Worm (Caenorhabditis elegans) whole organism, L2 larva: ENCODE measurements around the gene dnj-11.

Source experiments
- C34F6.9 ChIP-seq: fragments of 150-350 bp; optimal IDR thresholded peaks from 2 replicates; lab custom pipeline; 2014; ENCODE audit warnings: missing biosample characterization, missing genetic modification characterization
- F13H6.1 ChIP-seq: sonication (generic microtip); optimal IDR thresholded peaks from 2 replicates; lab custom pipeline; 2016; ENCODE audit warnings: missing genetic modification characterization, missing compliant biosample characterization
- R02D3.7 ChIP-seq: fragments of 150-350 bp; optimal IDR thresholded peaks from 2 replicates; lab custom pipeline; 2014; ENCODE audit warnings: missing biosample characterization, missing genetic modification characterization
- Y55F3AM.14 ChIP-seq: fragments of 200-800 bp; sonication (Bioruptor generic); optimal IDR thresholded peaks from 2 replicates; lab custom pipeline; 2018; ENCODE audit warnings: mild to moderate bottlenecking, missing genetic modification characterization, missing compliant biosample characterization
- ZK546.5 ChIP-seq: sonication (generic microtip); optimal IDR thresholded peaks from 2 replicates; lab custom pipeline; 2017; ENCODE audit warnings: missing biosample characterization, missing genetic modification characterization
- aly-2 ChIP-seq: fragments of 150-350 bp; optimal IDR thresholded peaks from 2 replicates; lab custom pipeline; 2014; ENCODE audit warnings: missing biosample characterization, missing genetic modification characterization
- ama-1 ChIP-seq: fragments of 150-350 bp; optimal IDR thresholded peaks from 2 replicates; lab custom pipeline; 2018; ENCODE audit warnings: inconsistent platforms
- blmp-1 ChIP-seq: sonication (generic microtip); optimal IDR thresholded peaks from 2 replicates; lab custom pipeline; 2017; ENCODE audit warnings: missing genetic modification characterization, mild to moderate bottlenecking, missing compliant biosample characterization, antibody characterized with exemption, moderate library complexity; ENCODE audit not compliant: insufficient read depth
- ceh-16 ChIP-seq: fragments of 150-350 bp; optimal IDR thresholded peaks from 2 replicates; lab custom pipeline; 2014; ENCODE audit warnings: missing biosample characterization, missing genetic modification characterization
- ceh-82 ChIP-seq: fragments of 150-350 bp; optimal IDR thresholded peaks from 2 replicates; lab custom pipeline; 2014; ENCODE audit warnings: missing biosample characterization, missing genetic modification characterization
- crh-2 ChIP-seq: sonication (generic microtip); optimal IDR thresholded peaks from 2 replicates; lab custom pipeline; 2017; ENCODE audit warnings: missing biosample characterization, missing genetic modification characterization
- dmd-4 ChIP-seq: sonication (generic microtip); optimal IDR thresholded peaks from 2 replicates; lab custom pipeline; 2017; ENCODE audit warnings: missing biosample characterization, missing genetic modification characterization
- elt-1 ChIP-seq: fragments of 150-350 bp; optimal IDR thresholded peaks from 2 replicates; lab custom pipeline; 2014; ENCODE audit warnings: missing biosample characterization, missing genetic modification characterization
- elt-3 ChIP-seq: sonication (generic microtip); optimal IDR thresholded peaks from 2 replicates; lab custom pipeline; 2017; ENCODE audit warnings: missing biosample characterization, missing genetic modification characterization
- fos-1 ChIP-seq: fragments of 150-350 bp; optimal IDR thresholded peaks from 2 replicates; lab custom pipeline; 2014; ENCODE audit warnings: missing biosample characterization, missing genetic modification characterization
- gmeb-1 ChIP-seq: fragments of 150-350 bp; optimal IDR thresholded peaks from 2 replicates; lab custom pipeline; 2014; ENCODE audit warnings: missing biosample characterization, missing genetic modification characterization
- lin-11 ChIP-seq: fragments of 150-350 bp; sonication (generic microtip); optimal IDR thresholded peaks from 2 replicates; lab custom pipeline; 2014; ENCODE audit warnings: missing biosample characterization, missing genetic modification characterization, inconsistent platforms, mixed read lengths
- lin-13 ChIP-seq: fragments of 150-350 bp; optimal IDR thresholded peaks from 2 replicates; lab custom pipeline; 2014; ENCODE audit warnings: missing biosample characterization, missing genetic modification reagents, missing genetic modification characterization
- mdl-1 ChIP-seq, 2 experiments: fragments of 150-350 bp in 1 of 2; sonication (generic microtip) in 1 of 2; optimal IDR thresholded peaks; 2 replicates each; lab custom pipeline; 2017; ENCODE audit warnings: missing biosample characterization in 2 of 2, missing genetic modification characterization in 2 of 2
- nhr-11 ChIP-seq: fragments of 150-350 bp; optimal IDR thresholded peaks from 2 replicates; lab custom pipeline; 2014; ENCODE audit warnings: missing biosample characterization, missing genetic modification characterization
- nhr-129 ChIP-seq: fragments of 150-350 bp; optimal IDR thresholded peaks from 2 replicates; lab custom pipeline; 2014; ENCODE audit warnings: missing biosample characterization, missing genetic modification characterization
- nhr-21 ChIP-seq: fragments of 150-350 bp; optimal IDR thresholded peaks from 2 replicates; lab custom pipeline; 2014; ENCODE audit warnings: missing biosample characterization, missing genetic modification characterization
- nhr-237 ChIP-seq: fragments of 150-350 bp; optimal IDR thresholded peaks from 2 replicates; lab custom pipeline; 2014; ENCODE audit warnings: missing biosample characterization, missing genetic modification characterization
- nhr-25 ChIP-seq: fragments of 150-350 bp; sonication (generic microtip); optimal IDR thresholded peaks from 3 replicates; lab custom pipeline; 2014; ENCODE audit warnings: missing biosample characterization, missing genetic modification characterization
- nhr-6 ChIP-seq: fragments of 150-350 bp; optimal IDR thresholded peaks from 2 replicates; lab custom pipeline; 2014; ENCODE audit warnings: missing biosample characterization, missing genetic modification characterization
- nhr-77 ChIP-seq: fragments of 150-350 bp; optimal IDR thresholded peaks from 2 replicates; lab custom pipeline; 2014; ENCODE audit warnings: missing biosample characterization, missing genetic modification characterization
- sem-4 ChIP-seq: fragments of 150-350 bp; optimal IDR thresholded peaks from 2 replicates; lab custom pipeline; 2014; ENCODE audit warnings: missing biosample characterization, missing genetic modification reagents, missing genetic modification characterization
- skn-1 ChIP-seq: sonication (generic microtip); optimal IDR thresholded peaks from 2 replicates; lab custom pipeline; 2017; ENCODE audit warnings: missing biosample characterization, missing genetic modification characterization
- sma-9 ChIP-seq, 2 experiments: fragments of 150-350 bp in 1 of 2; sonication (generic microtip) in 1 of 2; optimal IDR thresholded peaks; 2 replicates each; lab custom pipeline; 2014 to 2016; ENCODE audit warnings: missing genetic modification characterization in 2 of 2, mild to moderate bottlenecking in 1 of 2, missing biosample characterization in 1 of 2, missing compliant biosample characterization in 1 of 2, missing genetic modification reagents in 1 of 2, moderate library complexity in 1 of 2
- snpc-4 ChIP-seq: fragments of 150-350 bp; optimal IDR thresholded peaks from 2 replicates; lab custom pipeline; 2014; ENCODE audit warnings: missing biosample characterization, missing genetic modification characterization
- unc-39 ChIP-seq: fragments of 150-350 bp; optimal IDR thresholded peaks from 2 replicates; lab custom pipeline; 2014; ENCODE audit warnings: missing biosample characterization, missing genetic modification characterization
- unc-55 ChIP-seq: fragments of 150-350 bp; sonication (generic microtip); optimal IDR thresholded peaks from 3 replicates; lab custom pipeline; 2014; ENCODE audit warnings: missing biosample characterization, missing genetic modification reagents, missing genetic modification characterization
- unc-62 ChIP-seq: fragments of 150-350 bp; optimal IDR thresholded peaks from 2 replicates; lab custom pipeline; 2014; ENCODE audit warnings: missing biosample characterization, missing genetic modification reagents, missing genetic modification characterization
- zag-1 ChIP-seq: fragments of 150-350 bp; optimal IDR thresholded peaks from 2 replicates; lab custom pipeline; 2014; ENCODE audit warnings: missing biosample characterization, missing genetic modification characterization
- ztf-1 ChIP-seq: fragments of 200-800 bp; sonication (Bioruptor generic); conservative IDR thresholded peaks from 2 replicates; pipeline ENCODE4 v1.3.6; 2022; ENCODE audit warnings: missing genetic modification characterization, missing compliant biosample characterization
- ztf-11 ChIP-seq: sonication (generic microtip); optimal IDR thresholded peaks from 2 replicates; lab custom pipeline; 2017; ENCODE audit warnings: missing biosample characterization, missing genetic modification characterization
- ztf-4 ChIP-seq: fragments of 150-350 bp; optimal IDR thresholded peaks from 2 replicates; lab custom pipeline; 2014; ENCODE audit warnings: missing biosample characterization, missing genetic modification characterization

dnj-11 gene

DNA sequence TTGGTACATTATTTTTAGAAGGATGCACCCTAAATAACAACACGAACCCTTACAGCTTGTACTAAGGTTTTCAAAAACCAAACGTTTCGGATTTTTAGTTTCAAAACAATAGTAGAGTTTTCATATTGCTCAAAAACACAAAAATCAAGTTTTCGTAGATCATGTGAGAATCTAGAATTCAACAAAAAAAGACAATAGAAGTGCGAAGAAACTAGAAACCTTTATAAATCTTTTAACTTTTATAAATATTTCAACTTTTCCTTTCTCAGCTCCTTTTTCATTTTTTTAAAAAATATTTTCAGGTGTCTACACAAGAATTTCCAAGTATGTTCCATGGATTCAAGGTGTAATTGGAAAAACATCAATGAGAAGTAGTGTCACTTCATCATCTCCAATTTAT lies 25.2 kb upstream of the dnj-11 start, which contains the start of gene best-9:
Gene best-9, plus strand, starts transcription at position 301 of the 400 bp plus-strand sequence.
- TF ChIP-seq lin-11 (tag; lab: Kevin White, UChicago) (no peak), snpc-4 (tag; lab: Kevin White, UChicago) (no peak), blmp-1 (tag; lab: Kevin White, UChicago) (no peak)

DNA sequence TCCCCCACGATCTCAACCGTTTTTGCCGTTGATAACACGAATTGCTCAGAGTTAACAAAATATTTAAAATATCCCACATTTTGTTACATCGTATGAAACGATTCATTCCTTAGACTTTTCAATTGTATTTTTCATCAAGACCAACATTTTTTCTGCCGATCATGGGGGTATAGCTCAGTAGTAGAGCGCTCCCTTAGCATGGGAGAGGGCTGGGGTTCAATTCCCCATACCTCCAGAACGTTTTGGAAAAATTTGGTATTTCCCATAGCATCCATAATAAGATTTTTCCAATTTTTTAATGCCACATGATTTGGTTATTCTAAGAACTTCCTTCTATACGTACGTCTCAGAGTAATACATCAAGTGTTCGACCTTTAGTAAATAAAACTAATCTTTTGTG lies 23.6 kb upstream of the dnj-11 start:
- TF ChIP-seq C34F6.9 (tag; lab: Kevin White, UChicago) (no peak), crh-2 (no peak), nhr-21 (tag; lab: Kevin White, UChicago) (no peak), ztf-4 (tag; lab: Kevin White, UChicago) (no peak), ceh-82 (tag; lab: Kevin White, UChicago) (no peak), nhr-237 (tag; lab: Kevin White, UChicago) (no peak)

DNA sequence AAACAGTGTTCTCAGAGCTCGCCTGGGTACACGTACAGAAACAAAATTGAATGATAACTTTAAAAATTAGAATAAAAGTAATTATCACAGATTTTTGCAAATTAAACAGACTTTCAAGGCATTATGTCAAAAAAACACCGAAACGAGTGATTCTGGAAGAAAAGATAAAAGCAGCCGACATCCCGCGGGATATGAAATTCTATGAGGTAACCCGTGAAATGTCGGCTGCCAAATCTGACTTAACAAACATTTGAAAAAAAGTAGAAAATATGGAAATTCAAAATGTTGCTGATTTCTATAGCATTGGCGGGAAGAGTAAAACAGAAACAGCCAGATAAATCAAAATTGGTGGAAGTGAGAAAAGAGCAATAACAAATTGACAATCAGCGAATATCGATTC lies 20.1 kb upstream of the dnj-11 start:
- no peak for TF ChIP-seq elt-3 (tag; lab: Kevin White, UChicago)
- no peak for TF ChIP-seq sma-9 (GFP tag; optimal IDR thresholded peaks at IDR 0.05; lab: Kevin White, UChicago)
- no peak for TF ChIP-seq sma-9 (tag; optimal IDR thresholded peaks at IDR 0.05; lab: Kevin White, UChicago)
- TF ChIP-seq ama-1 (lab: Kevin White, UChicago) = no peak
- TF ChIP-seq snpc-4 (tag; lab: Kevin White, UChicago) = no peak
- TF ChIP-seq nhr-6 (tag; lab: Kevin White, UChicago) = no peak

DNA sequence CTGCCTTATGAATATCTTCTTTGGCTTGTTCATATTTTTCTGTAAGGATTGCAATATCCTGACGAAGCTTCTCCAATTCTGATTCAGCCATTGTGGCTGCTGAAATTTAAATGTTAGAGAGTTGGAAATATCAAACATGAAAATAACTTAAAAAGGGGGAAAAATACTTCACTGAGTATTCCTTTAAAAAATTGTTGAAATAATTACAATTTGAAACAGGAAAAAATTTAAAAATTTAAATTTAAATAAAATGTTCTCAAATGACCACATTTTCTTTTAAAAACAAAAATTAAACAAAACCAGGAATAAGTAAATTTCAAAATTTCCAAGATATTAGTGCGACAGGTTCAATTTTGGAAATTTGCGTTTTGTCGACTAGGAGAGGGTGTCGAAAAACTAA lies 13.4 kb upstream of the dnj-11 start, which contains the start of gene bicd-1:
Gene bicd-1, minus strand, starts transcription at position 101 of the 400 bp plus-strand sequence.
- TF ChIP-seq unc-39 (no peak), sma-9 (GFP tag; optimal IDR thresholded peaks at IDR 0.05; lab: Kevin White, UChicago) (no peak), sma-9 (tag; optimal IDR thresholded peaks at IDR 0.05; lab: Kevin White, UChicago) (no peak), ceh-16 (tag; lab: Kevin White, UChicago) (no peak), lin-13 (GFP tag; lab: Kevin White, UChicago) (no peak), ama-1 (lab: Kevin White, UChicago) (no peak), nhr-21 (tag; lab: Kevin White, UChicago) (no peak), nhr-237 (tag; lab: Kevin White, UChicago) (no peak)

DNA sequence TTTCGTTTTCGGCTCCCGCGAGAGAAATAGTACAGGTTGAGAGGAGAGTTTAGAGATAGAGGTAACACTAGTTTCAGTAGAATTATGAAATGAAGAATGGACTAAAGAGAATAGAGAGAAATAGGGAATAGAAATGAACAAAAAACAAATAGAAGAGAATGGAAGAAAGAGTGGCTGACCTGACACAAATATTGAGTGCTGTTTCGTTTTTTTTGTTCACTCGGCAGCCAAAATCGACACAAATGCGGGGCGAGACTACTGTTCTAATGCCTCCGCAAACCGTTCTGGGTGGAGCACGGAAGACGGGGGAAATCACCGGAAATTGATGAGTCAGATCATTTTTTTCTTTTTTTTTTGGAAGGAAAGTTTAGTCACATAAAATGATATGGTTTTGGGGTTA lies 13.0 kb upstream of the dnj-11 start:
- TF ChIP-seq unc-62 (GFP tag; lab: Kevin White, UChicago) (no peak), unc-55 (GFP tag; lab: Kevin White, UChicago) (no peak), nhr-237 (tag; lab: Kevin White, UChicago) (no peak), aly-2 (no peak), nhr-21 (tag; lab: Kevin White, UChicago) (no peak), R02D3.7 (tag; lab: Kevin White, UChicago) (no peak), mdl-1 (tag; optimal IDR thresholded peaks at IDR 0.05; lab: Kevin White, UChicago) (no peak), zag-1 (tag; lab: Kevin White, UChicago) (no peak), ceh-82 (tag; lab: Kevin White, UChicago) (no peak), fos-1 (no peak), lin-13 (GFP tag; lab: Kevin White, UChicago) (no peak), sem-4 (no peak), dmd-4 (tag; lab: Kevin White, UChicago) (no peak)

DNA sequence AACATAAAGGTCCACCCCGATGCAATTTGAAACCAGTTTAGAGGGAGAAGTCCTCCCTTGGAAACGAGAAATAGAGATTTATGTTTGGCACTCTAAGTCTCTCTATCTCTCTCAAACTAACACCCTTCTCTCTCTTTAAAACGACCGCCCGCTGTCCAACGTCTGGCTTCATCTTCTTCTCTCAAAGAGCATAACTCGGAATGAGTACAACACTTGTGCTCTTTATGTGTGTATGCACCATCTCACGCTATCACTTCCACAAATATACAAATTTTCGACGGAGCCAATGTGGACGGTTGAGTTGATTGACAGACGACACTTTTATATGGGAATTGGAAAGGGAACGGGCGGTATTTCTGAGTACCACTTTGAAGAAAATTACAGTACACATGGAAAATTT lies 11.3 kb upstream of the dnj-11 start:
- TF ChIP-seq C34F6.9 (tag; lab: Kevin White, UChicago) (peak; percentile 12), fos-1 (peak; percentile 42), nhr-25 (no peak)

DNA sequence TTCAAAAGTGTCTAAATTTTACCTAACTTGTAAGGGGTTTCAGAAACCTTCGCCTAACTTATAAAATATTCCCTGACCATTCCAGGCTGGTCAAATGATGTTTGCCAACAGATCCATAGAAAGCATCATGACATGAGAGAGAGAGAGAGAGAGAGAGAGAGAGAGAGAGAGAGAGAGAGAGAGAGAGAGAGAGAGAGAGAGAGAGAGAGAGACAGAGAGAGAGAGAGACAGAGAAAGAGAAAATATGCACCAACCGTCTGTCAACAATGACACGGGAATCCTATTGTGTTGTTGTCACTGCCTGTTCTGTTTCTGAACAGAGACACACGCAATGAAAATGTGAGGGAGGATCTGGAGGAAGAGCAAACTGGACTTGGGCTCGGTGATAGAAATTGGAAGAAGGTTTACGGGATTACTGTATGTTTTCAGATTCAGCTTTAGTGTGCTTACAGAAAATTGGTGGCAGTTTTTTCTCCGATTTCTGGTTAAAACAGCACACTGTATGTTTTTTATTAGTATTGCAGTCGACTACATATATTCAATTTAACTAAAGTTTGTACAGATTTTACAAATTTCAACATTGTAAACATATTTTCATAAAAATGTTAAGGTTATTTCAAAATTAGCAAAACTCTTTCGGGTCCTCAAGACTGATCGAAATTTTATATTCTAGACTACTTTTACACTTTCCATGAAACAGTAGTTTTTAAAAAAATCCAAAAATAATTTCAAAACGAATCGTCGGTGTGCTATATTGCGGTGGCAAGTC lies 9.5 kb upstream of the dnj-11 start:
- TF ChIP-seq ztf-1 (GFP tag; lab: Robert Waterston, UW) (no peak), ztf-11 (tag; lab: Kevin White, UChicago) (no peak), Y55F3AM.14 (GFP tag; lab: Kevin White, UChicago) (no peak), mdl-1 (tag; optimal IDR thresholded peaks at IDR 0.05; lab: Kevin White, UChicago) (no peak), unc-39 (no peak), gmeb-1 (tag; lab: Kevin White, UChicago) (peak; percentile 2), unc-62 (GFP tag; lab: Kevin White, UChicago) (no peak), nhr-77 (tag; lab: Kevin White, UChicago) (no peak), ZK546.5 (tag; lab: Kevin White, UChicago) (no peak), nhr-11 (tag; lab: Kevin White, UChicago) (no peak), F13H6.1 (tag; lab: Kevin White, UChicago) (no peak), skn-1 (tag; lab: Kevin White, UChicago) (no peak), nhr-21 (tag; lab: Kevin White, UChicago) (no peak), nhr-237 (tag; lab: Kevin White, UChicago) (no peak), sma-9 (GFP tag; optimal IDR thresholded peaks at IDR 0.05; lab: Kevin White, UChicago) (no peak), sma-9 (tag; optimal IDR thresholded peaks at IDR 0.05; lab: Kevin White, UChicago) (no peak), elt-1 (tag; lab: Kevin White, UChicago) (no peak), crh-2 (peak; percentile 30), ceh-82 (tag; lab: Kevin White, UChicago) (no peak), nhr-129 (peak; percentile 26)
